Worm (Caenorhabditis elegans) whole organism, dauer: ENCODE data around the gene hsp-25.

Experiments
- unc-62 ChIP-seq: sonication (generic microtip); optimal IDR thresholded peaks from 2 replicates; lab custom pipeline; 2017; ENCODE audit warnings: missing biosample characterization, missing genetic modification reagents, missing genetic modification characterization

The hsp-25 gene

ce11 chrX:6001432-6001831 lies 38.0 kb downstream of the hsp-25 start, which contains the start of gene F22F4.4:
TSS of gene F22F4.4 (minus strand) at chrX:6001532.
- no peak for TF ChIP-seq unc-62 (GFP tag; lab: Kevin White, UChicago)

DNA sequence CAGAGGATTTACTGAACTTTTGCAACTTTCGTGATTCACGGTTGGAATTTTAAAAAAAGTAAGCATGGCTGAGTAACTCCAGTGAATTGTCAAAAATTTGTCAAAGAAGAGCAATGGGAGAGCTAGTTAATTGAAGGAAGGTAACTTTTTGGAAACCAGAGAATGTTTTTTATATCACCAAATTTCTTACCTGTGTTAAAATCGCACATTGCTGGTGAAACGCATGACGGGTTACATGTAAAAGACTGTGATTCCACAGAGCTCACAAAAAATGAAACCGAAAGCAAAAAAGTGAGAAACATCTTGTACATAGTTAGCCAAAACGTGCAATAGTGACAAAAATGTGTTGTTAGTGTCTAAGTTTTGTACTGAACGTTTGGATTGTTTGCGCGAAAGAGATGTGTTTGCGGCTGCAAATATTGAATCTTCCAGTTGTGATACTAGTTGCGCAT lies 40.3 kb downstream of the hsp-25 start, which contains the start of gene F22F4.9:
Gene F22F4.9, minus strand, starts transcription at position 402 of the 452 bp plus-strand sequence.
- TF ChIP-seq unc-62 (GFP tag; lab: Kevin White, UChicago): no peak

- TF ChIP-seq unc-62 (GFP tag; lab: Kevin White, UChicago): no peak
These were observed 43.7 kb downstream of the hsp-25 start, which contains the start of gene inx-3 for ce11 chrX:5995613-5996206. TSS of gene inx-3 (plus strand) at chrX:5996156.

ce11 chrX:5994004-5994403 lies 45.4 kb downstream of the hsp-25 start:
- no peak for TF ChIP-seq unc-62 (GFP tag; lab: Kevin White, UChicago)

ce11 chrX:5992770-5993169 lies 46.7 kb downstream of the hsp-25 start, which contains the start of gene F22F4.5:
TSS of gene F22F4.5 (minus strand) at chrX:5992870.
- no peak for TF ChIP-seq unc-62 (GFP tag; lab: Kevin White, UChicago)

DNA sequence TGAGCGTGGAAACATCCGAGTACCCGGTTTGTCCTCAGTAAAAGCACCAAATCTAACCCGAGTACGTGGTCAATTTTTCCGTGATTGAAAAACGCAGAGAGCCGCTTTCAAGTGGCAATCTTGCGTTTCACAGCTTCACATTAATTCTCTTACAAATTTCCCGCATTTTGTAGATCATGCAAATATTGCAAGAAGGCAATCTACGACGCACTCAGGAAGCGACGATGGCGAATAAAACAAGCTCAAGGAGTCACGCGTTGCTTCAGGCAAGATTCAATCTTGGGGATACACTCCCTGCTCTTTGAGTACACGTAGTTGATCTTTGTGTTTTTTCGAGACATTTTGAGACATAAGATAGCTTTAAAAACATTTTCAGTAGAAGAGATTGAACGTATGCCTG lies 51.5 kb downstream of the hsp-25 start:
- no peak for TF ChIP-seq unc-62 (GFP tag; lab: Kevin White, UChicago)

ce11 chrX:5985720-5986119 lies 53.7 kb downstream of the hsp-25 start:
- no peak for TF ChIP-seq unc-62 (GFP tag; lab: Kevin White, UChicago)

- TF ChIP-seq unc-62 (GFP tag; lab: Kevin White, UChicago): no peak
These were observed 54.8 kb downstream of the hsp-25 start, which contains the start of gene klp-13 for ce11 chrX:5984581-5985039. TSS of gene klp-13 (plus strand) at chrX:5984989.
